Worm (Caenorhabditis elegans) whole organism, late embryonic: Measurements from ENCODE around the gene tmem-184.
A peak's percentile ranks its signal among the peaks of the same experiment; 100 is the strongest.

Experiments used
- C38D4.7 ChIP-seq: fragments of 200-800 bp; sonication (Bioruptor generic); optimal IDR thresholded peaks from 2 replicates; lab custom pipeline; 2018; ENCODE audit warnings: mild to moderate bottlenecking, missing genetic modification characterization, moderate library complexity, missing compliant biosample characterization
- T23F11.4 ChIP-seq: fragments of 200-800 bp; sonication (Bioruptor generic); optimal IDR thresholded peaks from 2 replicates; lab custom pipeline; 2018; ENCODE audit warnings: mild to moderate bottlenecking, missing genetic modification characterization, missing compliant biosample characterization
- Y22D7AL.16 ChIP-seq: sonication (generic microtip); optimal IDR thresholded peaks from 2 replicates; lab custom pipeline; 2016; ENCODE audit warnings: missing genetic modification characterization, missing compliant biosample characterization
- ahr-1 ChIP-seq: sonication (generic microtip); optimal IDR thresholded peaks from 2 replicates; lab custom pipeline; 2016; ENCODE audit warnings: missing genetic modification characterization, missing compliant biosample characterization
- ceh-14 ChIP-seq: sonication (generic microtip); optimal IDR thresholded peaks from 2 replicates; lab custom pipeline; 2016; ENCODE audit warnings: missing genotype, missing genetic modification characterization, missing compliant biosample characterization
- ceh-19 ChIP-seq: fragments of 200-800 bp; sonication (Bioruptor generic); optimal IDR thresholded peaks from 2 replicates; lab custom pipeline; 2018; ENCODE audit warnings: mild to moderate bottlenecking, missing genetic modification characterization, missing compliant biosample characterization
- ceh-22 ChIP-seq: sonication (generic microtip); optimal IDR thresholded peaks from 2 replicates; lab custom pipeline; 2017; ENCODE audit warnings: missing biosample characterization, missing genetic modification characterization
- ceh-30 ChIP-seq: fragments of 150-350 bp; optimal IDR thresholded peaks from 2 replicates; lab custom pipeline; 2014; ENCODE audit warnings: missing biosample characterization, missing genetic modification characterization
- ceh-31 ChIP-seq: sonication (generic microtip); optimal IDR thresholded peaks from 2 replicates; lab custom pipeline; 2016; ENCODE audit warnings: missing genetic modification characterization, missing compliant biosample characterization
- che-1 ChIP-seq: sonication (generic microtip); optimal IDR thresholded peaks from 2 replicates; lab custom pipeline; 2016; ENCODE audit warnings: mild to moderate bottlenecking, missing genetic modification characterization, missing compliant biosample characterization
- dmd-4 ChIP-seq: sonication (generic microtip); optimal IDR thresholded peaks from 2 replicates; lab custom pipeline; 2016; ENCODE audit warnings: borderline replicate concordance, missing genetic modification characterization, missing compliant biosample characterization
- eyg-1 ChIP-seq: sonication (generic microtip); optimal IDR thresholded peaks from 2 replicates; lab custom pipeline; 2016; ENCODE audit warnings: missing genotype, missing genetic modification characterization, missing compliant biosample characterization
- fkh-10 ChIP-seq: fragments of 150-350 bp; optimal IDR thresholded peaks from 2 replicates; lab custom pipeline; 2014; ENCODE audit warnings: missing biosample characterization, missing genetic modification reagents, missing genetic modification characterization
- gmeb-2 ChIP-seq: sonication (generic microtip); optimal IDR thresholded peaks from 2 replicates; lab custom pipeline; 2016; ENCODE audit warnings: missing genetic modification characterization, inconsistent platforms, missing compliant biosample characterization
- hlh-15 ChIP-seq: sonication (generic microtip); optimal IDR thresholded peaks from 2 replicates; lab custom pipeline; 2016; ENCODE audit warnings: missing genetic modification characterization, missing compliant biosample characterization
- hlh-30 ChIP-seq: sonication (generic microtip); optimal IDR thresholded peaks from 2 replicates; lab custom pipeline; 2017; ENCODE audit warnings: antibody characterized with exemption, missing genetic modification characterization, missing compliant biosample characterization; ENCODE audit not compliant: insufficient read depth
- hlh-6 ChIP-seq: sonication (generic microtip); optimal IDR thresholded peaks from 2 replicates; lab custom pipeline; 2016; ENCODE audit warnings: missing genotype, missing genetic modification characterization, missing compliant biosample characterization
- lin-11 ChIP-seq: fragments of 200-800 bp; sonication (Bioruptor generic); optimal IDR thresholded peaks from 2 replicates; lab custom pipeline; 2018; ENCODE audit warnings: mild to moderate bottlenecking, missing genetic modification characterization, missing compliant biosample characterization
- nhr-11 ChIP-seq: fragments of 150-350 bp; optimal IDR thresholded peaks from 2 replicates; lab custom pipeline; 2014; ENCODE audit warnings: missing biosample characterization, missing genetic modification characterization
- nhr-232 ChIP-seq: sonication (generic microtip); optimal IDR thresholded peaks from 2 replicates; lab custom pipeline; 2016; ENCODE audit warnings: missing genetic modification characterization, missing compliant biosample characterization
- npax-4 ChIP-seq: sonication (generic microtip); optimal IDR thresholded peaks from 2 replicates; lab custom pipeline; 2016; ENCODE audit warnings: missing genetic modification characterization, missing compliant biosample characterization
- pax-1 ChIP-seq: fragments of 150-350 bp; optimal IDR thresholded peaks from 2 replicates; lab custom pipeline; 2014; ENCODE audit warnings: missing biosample characterization, missing genetic modification characterization
- pros-1 ChIP-seq: fragments of 150-350 bp; optimal IDR thresholded peaks from 2 replicates; lab custom pipeline; 2014; ENCODE audit warnings: missing biosample characterization, missing genetic modification reagents, missing genetic modification characterization
- ref-2 ChIP-seq: sonication (generic microtip); optimal IDR thresholded peaks from 2 replicates; lab custom pipeline; 2016; ENCODE audit warnings: missing genetic modification characterization, missing compliant biosample characterization
- rnt-1 ChIP-seq: sonication (generic microtip); optimal IDR thresholded peaks from 2 replicates; lab custom pipeline; 2016; ENCODE audit warnings: missing genetic modification characterization, missing compliant biosample characterization
- sdc-2 ChIP-seq: sonication (generic microtip); optimal IDR thresholded peaks from 2 replicates; lab custom pipeline; 2016; ENCODE audit warnings: missing genotype, missing genetic modification characterization, missing compliant biosample characterization
- sox-2 ChIP-seq: fragments of 200-800 bp; sonication (Bioruptor generic); IDR thresholded peaks from 2 replicates; pipeline ENCODE4 v1.3.6; 2022; ENCODE audit warnings: missing genetic modification reagents, missing genetic modification characterization, missing compliant biosample characterization
- tbx-2 ChIP-seq: sonication (generic microtip); optimal IDR thresholded peaks from 2 replicates; lab custom pipeline; 2016; ENCODE audit warnings: missing genetic modification characterization, missing compliant biosample characterization
- tbx-7 ChIP-seq: sonication (generic microtip); optimal IDR thresholded peaks from 2 replicates; lab custom pipeline; 2016; ENCODE audit warnings: missing genotype, missing genetic modification characterization, missing compliant biosample characterization
- ttx-3 ChIP-seq: sonication (generic microtip); optimal IDR thresholded peaks from 2 replicates; lab custom pipeline; 2016; ENCODE audit warnings: missing genetic modification reagents, missing genetic modification characterization, missing compliant biosample characterization
- unc-3 ChIP-seq, 2 experiments: fragments of 200-800 bp in 1 of 2; sonication (Bioruptor generic) in 1 of 2; sonication (generic microtip) in 1 of 2; conservative IDR thresholded peaks in 1 of 2; optimal IDR thresholded peaks in 1 of 2; 2 replicates each; pipeline versions ENCODE4 v1.3.6 to Lab custom; 2016 to 2022; ENCODE audit warnings: missing compliant biosample characterization in 2 of 2, missing genetic modification characterization in 2 of 2, missing genetic modification reagents in 1 of 2
- unc-42 ChIP-seq: sonication (generic microtip); optimal IDR thresholded peaks from 2 replicates; lab custom pipeline; 2016; ENCODE audit warnings: missing genotype, missing genetic modification characterization, missing compliant biosample characterization
- unc-55 ChIP-seq: sonication (generic microtip); optimal IDR thresholded peaks from 2 replicates; lab custom pipeline; 2017; ENCODE audit warnings: missing biosample characterization, missing genetic modification reagents, missing genetic modification characterization
- unc-86 ChIP-seq: sonication (generic microtip); optimal IDR thresholded peaks from 2 replicates; lab custom pipeline; 2016; ENCODE audit warnings: missing genetic modification characterization, missing compliant biosample characterization
- zip-5 ChIP-seq: sonication (generic microtip); optimal IDR thresholded peaks from 2 replicates; lab custom pipeline; 2016; ENCODE audit warnings: missing genetic modification characterization, missing compliant biosample characterization
- ztf-16 ChIP-seq: sonication (generic microtip); optimal IDR thresholded peaks from 2 replicates; lab custom pipeline; 2017; ENCODE audit warnings: missing genetic modification characterization, missing compliant biosample characterization

The tmem-184 gene

ce11 chrX:14671300-14671699, 35.4 kb downstream of the tmem-184 start:
- TF ChIP-seq gmeb-2: no peak
- no peak for TF ChIP-seq ref-2 (tag; lab: Kevin White, UChicago)
- no peak for TF ChIP-seq unc-86 (tag; lab: Kevin White, UChicago)
- no peak for TF ChIP-seq T23F11.4 (GFP tag; lab: Kevin White, UChicago)
- no peak for TF ChIP-seq hlh-6 (tag; lab: Kevin White, UChicago)
- TF ChIP-seq ztf-16 (tag; lab: Kevin White, UChicago): no peak
- TF ChIP-seq unc-42 (tag; lab: Kevin White, UChicago): no peak
- no peak for TF ChIP-seq hlh-30 (tag; lab: Kevin White, UChicago)
- no peak for TF ChIP-seq lin-11 (tag; lab: Kevin White, UChicago)
- no peak for TF ChIP-seq che-1
- TF ChIP-seq pax-1 (tag; lab: Kevin White, UChicago): no peak

DNA sequence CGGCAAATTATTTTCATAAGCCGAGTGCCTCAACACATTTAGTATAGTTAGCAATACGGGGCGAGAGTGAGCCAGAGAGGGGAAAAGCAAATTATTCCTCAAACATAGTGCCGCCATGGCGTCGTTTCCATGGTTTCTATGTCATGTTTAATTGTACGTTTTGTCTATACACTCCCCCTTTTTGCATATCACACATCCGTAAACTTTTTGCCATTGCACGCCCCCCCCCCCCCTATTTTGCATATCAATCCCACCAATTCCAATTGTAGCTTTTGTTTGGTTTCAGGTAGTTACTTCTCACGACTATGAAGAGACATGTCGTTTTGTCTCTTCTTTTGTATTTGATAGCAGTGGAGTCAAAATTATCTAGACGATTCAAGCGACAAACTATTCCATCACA, 42.6 kb downstream of the tmem-184 start, which contains the start of gene C26G2.2:
C26G2.2 (plus strand) TSS at position 301 of the 400 bp plus-strand sequence.
- TF ChIP-seq unc-55 (no peak), npax-4 (tag; lab: Kevin White, UChicago) (no peak), hlh-15 (tag; lab: Kevin White, UChicago) (no peak), fkh-10 (GFP tag; lab: Kevin White, UChicago) (no peak), dmd-4 (tag; lab: Kevin White, UChicago) (no peak), ahr-1 (tag; lab: Kevin White, UChicago) (no peak), ceh-30 (tag; lab: Kevin White, UChicago) (no peak), unc-3 (GFP tag; conservative IDR thresholded peaks at IDR 0.05; lab: Robert Waterston, UW) (no peak), unc-3 (tag; optimal IDR thresholded peaks at IDR 0.05; lab: Kevin White, UChicago) (no peak), gmeb-2 (no peak), sdc-2 (tag; lab: Kevin White, UChicago) (no peak), sox-2 (GFP tag; lab: Robert Waterston, UW) (no peak)

- TF ChIP-seq unc-42 (tag; lab: Kevin White, UChicago) (peak; percentile 58), rnt-1 (tag; lab: Kevin White, UChicago) (no peak)
Measured at ce11 chrX:14662460-14662859, 44.2 kb downstream of the tmem-184 start.

DNA sequence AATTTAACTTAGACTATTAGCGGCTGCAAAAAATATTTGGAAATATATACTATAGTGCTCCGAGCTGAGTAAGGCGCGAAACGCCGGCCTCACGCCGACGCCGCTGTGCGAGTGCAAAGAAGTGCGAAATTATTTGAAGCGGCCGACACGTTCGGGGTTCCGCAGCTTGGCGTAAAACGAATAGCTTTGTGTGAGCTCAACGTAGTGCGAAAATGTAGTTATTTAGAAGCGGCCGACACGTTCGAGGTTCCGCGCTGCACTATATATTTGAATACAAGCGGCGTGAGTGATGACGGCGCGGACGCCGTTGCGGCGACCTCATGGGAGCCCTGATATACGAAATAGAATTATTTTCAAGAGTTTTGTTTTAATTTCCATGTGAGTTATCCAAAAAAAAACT, 44.7 kb downstream of the tmem-184 start:
- no peak for TF ChIP-seq tbx-7 (tag; lab: Kevin White, UChicago)
- no peak for TF ChIP-seq ceh-22 (tag; lab: Kevin White, UChicago)
- TF ChIP-seq nhr-11: no peak
- TF ChIP-seq hlh-6 (tag; lab: Kevin White, UChicago): no peak
- no peak for TF ChIP-seq ahr-1 (tag; lab: Kevin White, UChicago)
- no peak for TF ChIP-seq ceh-31
- TF ChIP-seq ceh-30 (tag; lab: Kevin White, UChicago): no peak
- no peak for TF ChIP-seq Y22D7AL.16 (tag; lab: Kevin White, UChicago)
- TF ChIP-seq tbx-2 (tag; lab: Kevin White, UChicago): no peak
- no peak for TF ChIP-seq unc-86 (tag; lab: Kevin White, UChicago)
- no peak for TF ChIP-seq gmeb-2
- TF ChIP-seq C38D4.7 (GFP tag; lab: Kevin White, UChicago): no peak
- TF ChIP-seq zip-5: no peak
- no peak for TF ChIP-seq ttx-3 (tag; lab: Kevin White, UChicago)
- TF ChIP-seq eyg-1 (tag; lab: Kevin White, UChicago): no peak
- TF ChIP-seq fkh-10 (GFP tag; lab: Kevin White, UChicago): no peak
- TF ChIP-seq hlh-30 (tag; lab: Kevin White, UChicago): no peak
- TF ChIP-seq lin-11 (tag; lab: Kevin White, UChicago): no peak

DNA sequence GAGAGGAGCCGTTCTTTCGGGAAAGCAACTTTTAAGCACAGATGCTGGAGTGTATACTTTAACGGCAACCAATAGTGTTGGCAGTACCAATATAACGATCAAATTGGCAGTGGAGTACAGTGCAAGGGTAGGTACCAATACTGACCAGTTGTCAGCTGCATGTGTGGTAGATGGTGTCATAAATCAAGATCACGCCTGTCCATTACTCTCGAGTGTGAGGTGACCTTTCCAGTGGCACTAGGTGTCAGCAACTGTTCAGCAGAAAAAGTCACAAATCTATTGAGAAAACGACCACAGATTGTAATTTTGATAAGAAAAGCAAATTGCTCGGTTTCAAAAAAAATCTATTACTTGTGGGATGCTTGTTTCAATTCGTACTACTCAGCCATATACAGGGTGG, 47.2 kb downstream of the tmem-184 start:
- no peak for TF ChIP-seq pros-1
- no peak for TF ChIP-seq nhr-232 (tag; lab: Kevin White, UChicago)
- TF ChIP-seq unc-55: peak; percentile 58
- TF ChIP-seq ceh-30 (tag; lab: Kevin White, UChicago): no peak
- TF ChIP-seq tbx-7 (tag; lab: Kevin White, UChicago): no peak
- TF ChIP-seq ceh-14 (tag; lab: Kevin White, UChicago): no peak
- no peak for TF ChIP-seq ceh-19 (GFP tag; lab: Kevin White, UChicago)
- no peak for TF ChIP-seq npax-4 (tag; lab: Kevin White, UChicago)
- TF ChIP-seq, all 69 proteins: peak for 1
